Worm (Caenorhabditis elegans) whole organism, L4 larva: ENCODE measurements around the gene F21C10.3.

ENCODE experiments used
- F37D6.2 ChIP-seq: sonication (generic microtip); optimal IDR thresholded peaks from 2 replicates; lab custom pipeline; 2016; ENCODE audit warnings: mild to moderate bottlenecking, missing genetic modification characterization, missing compliant biosample characterization
- F49E8.2 ChIP-seq: sonication (generic microtip); optimal IDR thresholded peaks from 2 replicates; lab custom pipeline; 2016; ENCODE audit warnings: missing compliant biosample characterization, mild to moderate bottlenecking, missing genetic modification characterization, borderline replicate concordance
- T20F7.1 ChIP-seq: fragments of 200-800 bp; sonication (Bioruptor generic); optimal IDR thresholded peaks from 2 replicates; lab custom pipeline; 2018; ENCODE audit warnings: mild to moderate bottlenecking, missing genetic modification characterization, missing compliant biosample characterization
- T26A8.4 ChIP-seq: fragments of 200-800 bp; sonication (Bioruptor generic); IDR thresholded peaks from 2 replicates; pipeline ENCODE4 v1.3.6; 2022; ENCODE audit warnings: missing genetic modification characterization, missing compliant biosample characterization
- aha-1 ChIP-seq: fragments of 150-350 bp; peaks from one replicate; lab custom pipeline; 2014; ENCODE audit warnings: missing biosample characterization, missing genetic modification characterization
- ama-1 ChIP-seq: fragments of 150-350 bp; optimal IDR thresholded peaks from 2 replicates; lab custom pipeline; 2014; ENCODE audit warnings: inconsistent platforms, mixed read lengths
- arid-1 ChIP-seq: fragments of 200-800 bp; sonication (Bioruptor generic); conservative IDR thresholded peaks from 2 replicates; pipeline ENCODE4 v1.3.6; 2022; ENCODE audit warnings: missing genetic modification reagents, missing genetic modification characterization, missing compliant biosample characterization
- ceh-28 ChIP-seq: fragments of 150-350 bp; optimal IDR thresholded peaks from 2 replicates; lab custom pipeline; 2014; ENCODE audit warnings: missing biosample characterization, missing genetic modification reagents, missing genetic modification characterization
- ceh-32 ChIP-seq: sonication (generic microtip); optimal IDR thresholded peaks from 2 replicates; lab custom pipeline; 2016; ENCODE audit warnings: mild to moderate bottlenecking, missing genetic modification characterization, missing compliant biosample characterization; ENCODE audit not compliant: poor library complexity
- ceh-62 ChIP-seq: sonication (generic microtip); optimal IDR thresholded peaks from 2 replicates; lab custom pipeline; 2017; ENCODE audit warnings: missing biosample characterization, missing genetic modification characterization
- cey-2 ChIP-seq: sonication (generic microtip); optimal IDR thresholded peaks from 3 replicates; lab custom pipeline; 2017; ENCODE audit warnings: missing genetic modification characterization, mild to moderate bottlenecking, missing compliant biosample characterization, antibody characterized with exemption, borderline replicate concordance; ENCODE audit not compliant: insufficient read depth
- ctbp-1 ChIP-seq: fragments of 200-800 bp; sonication (Bioruptor generic); IDR thresholded peaks from 2 replicates; pipeline ENCODE4 v1.3.6; 2022; ENCODE audit warnings: missing genetic modification reagents, missing genetic modification characterization, missing compliant biosample characterization
- daf-16 ChIP-seq, 3 experiments: sonication (generic microtip); optimal IDR thresholded peaks; 2 replicates each; lab custom pipeline; 2016 to 2017; ENCODE audit warnings: missing genetic modification characterization in 3 of 3, missing genetic modification reagents in 3 of 3, mild to moderate bottlenecking in 2 of 3, missing compliant biosample characterization in 2 of 3, missing biosample characterization in 1 of 3, moderate library complexity in 1 of 3
- dpl-1 ChIP-seq: fragments of 150-350 bp; optimal IDR thresholded peaks from 2 replicates; lab custom pipeline; 2014; ENCODE audit warnings: missing biosample characterization, missing genetic modification reagents, missing genetic modification characterization
- duxl-1 ChIP-seq: sonication (generic microtip); optimal IDR thresholded peaks from 2 replicates; lab custom pipeline; 2016; ENCODE audit warnings: mild to moderate bottlenecking, missing genetic modification characterization, moderate library complexity, missing compliant biosample characterization; ENCODE audit not compliant: poor library complexity
- dve-1 ChIP-seq: sonication (generic microtip); optimal IDR thresholded peaks from 2 replicates; lab custom pipeline; 2017; ENCODE audit warnings: antibody characterized with exemption, mild to moderate bottlenecking, missing genetic modification characterization, missing compliant biosample characterization; ENCODE audit not compliant: insufficient read depth
- egl-27 ChIP-seq: sonication (generic microtip); optimal IDR thresholded peaks from 3 replicates; lab custom pipeline; 2017; ENCODE audit warnings: missing biosample characterization, missing genetic modification reagents, missing genetic modification characterization
- fkh-10 ChIP-seq: fragments of 150-350 bp; optimal IDR thresholded peaks from 2 replicates; lab custom pipeline; 2014; ENCODE audit warnings: missing biosample characterization, missing genetic modification reagents, missing genetic modification characterization
- fos-1 ChIP-seq: fragments of 150-350 bp; optimal IDR thresholded peaks from 2 replicates; lab custom pipeline; 2014; ENCODE audit warnings: missing biosample characterization, missing genetic modification characterization
- hif-1 ChIP-seq, 2 experiments: sonication (generic microtip); optimal IDR thresholded peaks; 2 replicates each; lab custom pipeline; 2016 to 2017; ENCODE audit warnings: missing compliant biosample characterization in 2 of 2, missing genetic modification characterization in 2 of 2, missing genetic modification reagents in 2 of 2, missing genotype in 2 of 2, mild to moderate bottlenecking in 1 of 2
- hlh-11 ChIP-seq: fragments of 200-800 bp; sonication (Bioruptor generic); optimal IDR thresholded peaks from 2 replicates; lab custom pipeline; 2018; ENCODE audit warnings: mild to moderate bottlenecking, missing genetic modification characterization, missing compliant biosample characterization
- hlh-30 ChIP-seq: sonication (generic microtip); optimal IDR thresholded peaks from 2 replicates; lab custom pipeline; 2017; ENCODE audit warnings: antibody characterized with exemption, mild to moderate bottlenecking, missing genetic modification characterization, missing compliant biosample characterization; ENCODE audit not compliant: insufficient read depth
- hmg-1.1 ChIP-seq: fragments of 200-800 bp; sonication (Bioruptor generic); IDR thresholded peaks from 2 replicates; pipeline ENCODE4 v1.3.6; 2022; ENCODE audit warnings: missing genetic modification reagents, missing genetic modification characterization, missing compliant biosample characterization
- jun-1 ChIP-seq: fragments of 150-350 bp; optimal IDR thresholded peaks from 2 replicates; lab custom pipeline; 2014; ENCODE audit warnings: missing biosample characterization, missing genetic modification reagents, missing genetic modification characterization
- lin-13 ChIP-seq: fragments of 150-350 bp; optimal IDR thresholded peaks from 2 replicates; lab custom pipeline; 2014; ENCODE audit warnings: missing biosample characterization, missing genetic modification reagents, missing genetic modification characterization
- lin-15B ChIP-seq: fragments of 150-350 bp; sonication (generic microtip); optimal IDR thresholded peaks from 3 replicates; lab custom pipeline; 2014; ENCODE audit warnings: missing biosample characterization, missing genetic modification characterization
- lin-29 ChIP-seq: fragments of 200-800 bp; sonication (Bioruptor generic); IDR thresholded peaks from 2 replicates; pipeline ENCODE4 v1.3.6; 2022; ENCODE audit warnings: missing genetic modification reagents, missing genetic modification characterization, missing compliant biosample characterization
- lin-39 ChIP-seq: fragments of 150-350 bp; optimal IDR thresholded peaks from 2 replicates; lab custom pipeline; 2014; ENCODE audit warnings: missing biosample characterization, missing genetic modification reagents, missing genetic modification characterization
- mdl-1 ChIP-seq, 2 experiments: fragments of 150-350 bp in 1 of 2; sonication (generic microtip) in 1 of 2; optimal IDR thresholded peaks; 2 replicates each; lab custom pipeline; 2014 to 2017; ENCODE audit warnings: missing biosample characterization in 2 of 2, missing genetic modification characterization in 2 of 2
- mes-2 ChIP-seq: sonication (generic microtip); optimal IDR thresholded peaks from 2 replicates; lab custom pipeline; 2016; ENCODE audit warnings: missing genotype, mild to moderate bottlenecking, missing genetic modification characterization, missing compliant biosample characterization; ENCODE audit not compliant: poor library complexity, severe bottlenecking
- mxl-3 ChIP-seq: fragments of 200-800 bp; sonication (Bioruptor generic); optimal IDR thresholded peaks from 2 replicates; lab custom pipeline; 2018; ENCODE audit warnings: mild to moderate bottlenecking, missing genetic modification characterization, missing compliant biosample characterization
- nhr-102 ChIP-seq: sonication (generic microtip); optimal IDR thresholded peaks from 2 replicates; lab custom pipeline; 2016; ENCODE audit warnings: mild to moderate bottlenecking, missing genetic modification characterization, moderate library complexity, missing compliant biosample characterization
- nhr-11 ChIP-seq: fragments of 150-350 bp; optimal IDR thresholded peaks from 2 replicates; lab custom pipeline; 2014; ENCODE audit warnings: missing biosample characterization, missing genetic modification characterization
- nhr-28 ChIP-seq: fragments of 150-350 bp; optimal IDR thresholded peaks from 2 replicates; lab custom pipeline; 2014; ENCODE audit warnings: missing biosample characterization, missing genetic modification characterization
- nhr-42 ChIP-seq: fragments of 200-800 bp; sonication (Bioruptor generic); IDR thresholded peaks from 2 replicates; pipeline ENCODE4 v1.3.6; 2022; ENCODE audit warnings: missing genetic modification characterization, missing compliant biosample characterization
- nhr-48 ChIP-seq: sonication (generic microtip); optimal IDR thresholded peaks from 2 replicates; lab custom pipeline; 2016; ENCODE audit warnings: mild to moderate bottlenecking, missing genetic modification characterization, missing compliant biosample characterization
- nhr-6 ChIP-seq: fragments of 150-350 bp; optimal IDR thresholded peaks from 2 replicates; lab custom pipeline; 2014; ENCODE audit warnings: missing biosample characterization, missing genetic modification characterization
- nhr-76 ChIP-seq: fragments of 150-350 bp; optimal IDR thresholded peaks from 2 replicates; lab custom pipeline; 2014; ENCODE audit warnings: missing biosample characterization, missing genetic modification characterization
- nhr-77 ChIP-seq: fragments of 150-350 bp; optimal IDR thresholded peaks from 2 replicates; lab custom pipeline; 2014; ENCODE audit warnings: missing biosample characterization, missing genetic modification characterization
- pqm-1 ChIP-seq: sonication (generic microtip); optimal IDR thresholded peaks from 2 replicates; lab custom pipeline; 2017; ENCODE audit warnings: missing biosample characterization, missing genetic modification characterization
- rbr-2 ChIP-seq: sonication (generic microtip); optimal IDR thresholded peaks from 2 replicates; lab custom pipeline; 2016; ENCODE audit warnings: missing genotype, missing genetic modification characterization, missing compliant biosample characterization
- spr-1 ChIP-seq: sonication (generic microtip); optimal IDR thresholded peaks from 2 replicates; lab custom pipeline; 2016; ENCODE audit warnings: mild to moderate bottlenecking, missing genetic modification characterization, missing compliant biosample characterization
- tag-97 ChIP-seq: fragments of 200-800 bp; sonication (Bioruptor generic); IDR thresholded peaks from 2 replicates; pipeline ENCODE4 v1.3.6; 2022; ENCODE audit warnings: missing genetic modification characterization, missing compliant biosample characterization
- unc-39 ChIP-seq: sonication (generic microtip); optimal IDR thresholded peaks from 2 replicates; lab custom pipeline; 2017; ENCODE audit warnings: missing biosample characterization, missing genetic modification characterization
- zfp-2 ChIP-seq: sonication (generic microtip); optimal IDR thresholded peaks from 2 replicates; lab custom pipeline; 2016; ENCODE audit warnings: mild to moderate bottlenecking, missing genetic modification characterization, missing compliant biosample characterization
- zfp-3 ChIP-seq: fragments of 200-800 bp; sonication (Bioruptor generic); conservative IDR thresholded peaks from 2 replicates; pipeline ENCODE4 v1.3.6; 2022; ENCODE audit warnings: missing genetic modification reagents, missing genetic modification characterization, missing compliant biosample characterization
- ztf-7 ChIP-seq: fragments of 150-350 bp; optimal IDR thresholded peaks from 2 replicates; lab custom pipeline; 2014; ENCODE audit warnings: missing biosample characterization, missing genetic modification characterization

F21C10.3 gene

ce11 chrV:9173789-9174188 lies 45.9 kb downstream of the F21C10.3 start, which contains the start of gene pqn-16:
Gene pqn-16, plus strand, starts transcription at chrV:9174089.
- TF ChIP-seq daf-16 (GFP tag; optimal IDR thresholded peaks at IDR 0.05; lab: Kevin White, UChicago) (no peak), daf-16 (tag; optimal IDR thresholded peaks at IDR 0.05; lab: Kevin White, UChicago) (peak; percentile 26), ceh-62 (no peak)
- TF ChIP-seq, all 104 proteins: peak for 1

ce11 chrV:9175218-9175837 lies 47.5 kb downstream of the F21C10.3 start, which contains the start of gene spas-1:
Gene spas-1, plus strand, starts transcription at chrV:9175789.
- TF ChIP-seq hmg-1.1 (peak; percentile 65), daf-16 (GFP tag; optimal IDR thresholded peaks at IDR 0.05; lab: Kevin White, UChicago) (peak in 1 of 2 experiments; percentile 20), daf-16 (tag; optimal IDR thresholded peaks at IDR 0.05; lab: Kevin White, UChicago) (peak; percentile 27), mes-2 (tag; lab: Kevin White, UChicago) (peak; percentile 89), nhr-42 (GFP tag; lab: Robert Waterston, UW) (no peak), lin-15B (tag; lab: Kevin White, UChicago) (no peak), arid-1 (no peak), zfp-2 (tag; lab: Kevin White, UChicago) (peak; percentile 37), tag-97 (no peak), mdl-1 (tag; optimal IDR thresholded peaks at IDR 0.05; lab: Kevin White, UChicago) (peak in 1 of 2 experiments; percentile 35), unc-39 (no peak), egl-27 (tag; lab: Kevin White, UChicago) (no peak), hlh-30 (peak; percentile 73), nhr-77 (tag; lab: Kevin White, UChicago) (peak; percentile 92), hlh-11 (tag; lab: Kevin White, UChicago) (peak; percentile 80), nhr-28 (tag; lab: Kevin White, UChicago) (peak; percentile 74), rbr-2 (tag; lab: Kevin White, UChicago) (peak; percentile 86), lin-29 (no peak), F37D6.2 (peak; percentile 50), aha-1 (tag; lab: Kevin White, UChicago) (peak; percentile 85), dpl-1 (GFP tag; lab: Kevin White, UChicago) (peak; percentile 97), spr-1 (tag; lab: Kevin White, UChicago) (peak; percentile 51), ctbp-1 (GFP tag; lab: Robert Waterston, UW) (peak; percentile 76), F49E8.2 (tag; lab: Kevin White, UChicago) (peak; percentile 42), nhr-6 (tag; lab: Kevin White, UChicago) (peak; percentile 83), ceh-32 (tag; lab: Kevin White, UChicago) (no peak), pqm-1 (tag; lab: Kevin White, UChicago) (peak; percentile 34), jun-1 (tag; lab: Kevin White, UChicago) (peak; percentile 44), lin-39 (no peak), T20F7.1 (GFP tag; lab: Kevin White, UChicago) (peak; percentile 87), hif-1 (tag; optimal IDR thresholded peaks at IDR 0.05; lab: Kevin White, UChicago) (peak in 1 of 2 experiments; percentile 51), nhr-76 (tag; lab: Kevin White, UChicago) (peak; percentile 11), zfp-3 (GFP tag; lab: Robert Waterston, UW) (0 out of 2 replicates have a peak, but pooled peaks have one; percentile 19), mxl-3 (GFP tag; lab: Kevin White, UChicago) (peak; percentile 50), ztf-7 (tag; lab: Kevin White, UChicago) (peak; percentile 47), nhr-102 (tag; lab: Kevin White, UChicago) (peak; percentile 92), fkh-10 (GFP tag; lab: Kevin White, UChicago) (peak; percentile 80), ceh-28 (tag; lab: Kevin White, UChicago) (no peak), cey-2 (no peak), T26A8.4 (GFP tag; lab: Robert Waterston, UW) (peak; percentile 88), fos-1 (tag; lab: Kevin White, UChicago) (peak; percentile 26), duxl-1 (tag; lab: Kevin White, UChicago) (peak; percentile 68), nhr-11 (tag; lab: Kevin White, UChicago) (peak; percentile 74), dve-1 (tag; lab: Kevin White, UChicago) (peak; percentile 94), lin-13 (GFP tag; lab: Kevin White, UChicago) (peak; percentile 76), ama-1 (lab: Kevin White, UChicago) (no peak), nhr-48 (tag; lab: Kevin White, UChicago) (peak; percentile 74)
